Worm (Caenorhabditis elegans) whole organism, L2 larva: ENCODE measurements around the gene lsm-4.

Experiments
- F13H6.1 ChIP-seq: sonication (generic microtip); optimal IDR thresholded peaks from 2 replicates; lab custom pipeline; 2016; ENCODE audit warnings: missing genetic modification characterization, missing compliant biosample characterization
- Y55F3AM.14 ChIP-seq: fragments of 200-800 bp; sonication (Bioruptor generic); optimal IDR thresholded peaks from 2 replicates; lab custom pipeline; 2018; ENCODE audit warnings: mild to moderate bottlenecking, missing genetic modification characterization, missing compliant biosample characterization
- ZK546.5 ChIP-seq: sonication (generic microtip); optimal IDR thresholded peaks from 2 replicates; lab custom pipeline; 2017; ENCODE audit warnings: missing biosample characterization, missing genetic modification characterization
- ama-1 ChIP-seq: fragments of 150-350 bp; optimal IDR thresholded peaks from 2 replicates; lab custom pipeline; 2018; ENCODE audit warnings: inconsistent platforms
- blmp-1 ChIP-seq: sonication (generic microtip); optimal IDR thresholded peaks from 2 replicates; lab custom pipeline; 2017; ENCODE audit warnings: missing genetic modification characterization, mild to moderate bottlenecking, missing compliant biosample characterization, antibody characterized with exemption, moderate library complexity; ENCODE audit not compliant: insufficient read depth
- crh-2 ChIP-seq: sonication (generic microtip); optimal IDR thresholded peaks from 2 replicates; lab custom pipeline; 2017; ENCODE audit warnings: missing biosample characterization, missing genetic modification characterization
- dmd-4 ChIP-seq: sonication (generic microtip); optimal IDR thresholded peaks from 2 replicates; lab custom pipeline; 2017; ENCODE audit warnings: missing biosample characterization, missing genetic modification characterization
- elt-3 ChIP-seq: sonication (generic microtip); optimal IDR thresholded peaks from 2 replicates; lab custom pipeline; 2017; ENCODE audit warnings: missing biosample characterization, missing genetic modification characterization
- fos-1 ChIP-seq: fragments of 150-350 bp; optimal IDR thresholded peaks from 2 replicates; lab custom pipeline; 2014; ENCODE audit warnings: missing biosample characterization, missing genetic modification characterization
- gmeb-1 ChIP-seq: fragments of 150-350 bp; optimal IDR thresholded peaks from 2 replicates; lab custom pipeline; 2014; ENCODE audit warnings: missing biosample characterization, missing genetic modification characterization
- lin-11 ChIP-seq: fragments of 150-350 bp; sonication (generic microtip); optimal IDR thresholded peaks from 2 replicates; lab custom pipeline; 2014; ENCODE audit warnings: missing biosample characterization, missing genetic modification characterization, inconsistent platforms, mixed read lengths
- lin-13 ChIP-seq: fragments of 150-350 bp; optimal IDR thresholded peaks from 2 replicates; lab custom pipeline; 2014; ENCODE audit warnings: missing biosample characterization, missing genetic modification reagents, missing genetic modification characterization
- lin-39 ChIP-seq: fragments of 150-350 bp; optimal IDR thresholded peaks from 2 replicates; lab custom pipeline; 2014; ENCODE audit warnings: missing biosample characterization, missing genetic modification reagents, missing genetic modification characterization
- lsy-2 ChIP-seq, 2 experiments: fragments of 150-350 bp in 1 of 2; sonication (generic microtip) in 1 of 2; optimal IDR thresholded peaks; 2 replicates each; lab custom pipeline; 2014 to 2017; ENCODE audit warnings: missing biosample characterization in 2 of 2, missing genetic modification characterization in 2 of 2
- mab-5 ChIP-seq: fragments of 150-350 bp; optimal IDR thresholded peaks from 2 replicates; lab custom pipeline; 2014; ENCODE audit warnings: missing biosample characterization, missing genetic modification characterization
- mdl-1 ChIP-seq, 2 experiments: fragments of 150-350 bp in 1 of 2; sonication (generic microtip) in 1 of 2; optimal IDR thresholded peaks; 2 replicates each; lab custom pipeline; 2017; ENCODE audit warnings: missing biosample characterization in 2 of 2, missing genetic modification characterization in 2 of 2
- nhr-129 ChIP-seq: fragments of 150-350 bp; optimal IDR thresholded peaks from 2 replicates; lab custom pipeline; 2014; ENCODE audit warnings: missing biosample characterization, missing genetic modification characterization
- nhr-21 ChIP-seq: fragments of 150-350 bp; optimal IDR thresholded peaks from 2 replicates; lab custom pipeline; 2014; ENCODE audit warnings: missing biosample characterization, missing genetic modification characterization
- nhr-25 ChIP-seq: fragments of 150-350 bp; sonication (generic microtip); optimal IDR thresholded peaks from 3 replicates; lab custom pipeline; 2014; ENCODE audit warnings: missing biosample characterization, missing genetic modification characterization
- nhr-77 ChIP-seq: fragments of 150-350 bp; optimal IDR thresholded peaks from 2 replicates; lab custom pipeline; 2014; ENCODE audit warnings: missing biosample characterization, missing genetic modification characterization
- peb-1 ChIP-seq: fragments of 150-350 bp; optimal IDR thresholded peaks from 2 replicates; lab custom pipeline; 2014; ENCODE audit warnings: missing biosample characterization, missing genetic modification characterization
- sem-4 ChIP-seq: fragments of 150-350 bp; optimal IDR thresholded peaks from 2 replicates; lab custom pipeline; 2014; ENCODE audit warnings: missing biosample characterization, missing genetic modification reagents, missing genetic modification characterization
- skn-1 ChIP-seq: sonication (generic microtip); optimal IDR thresholded peaks from 2 replicates; lab custom pipeline; 2017; ENCODE audit warnings: missing biosample characterization, missing genetic modification characterization
- sma-3 ChIP-seq: sonication (generic microtip); optimal IDR thresholded peaks from 2 replicates; lab custom pipeline; 2016; ENCODE audit warnings: missing genetic modification reagents, missing genetic modification characterization, missing compliant biosample characterization
- sma-9 ChIP-seq, 2 experiments: fragments of 150-350 bp in 1 of 2; sonication (generic microtip) in 1 of 2; optimal IDR thresholded peaks; 2 replicates each; lab custom pipeline; 2014 to 2016; ENCODE audit warnings: missing genetic modification characterization in 2 of 2, mild to moderate bottlenecking in 1 of 2, missing biosample characterization in 1 of 2, missing compliant biosample characterization in 1 of 2, missing genetic modification reagents in 1 of 2, moderate library complexity in 1 of 2
- snpc-4 ChIP-seq: fragments of 150-350 bp; optimal IDR thresholded peaks from 2 replicates; lab custom pipeline; 2014; ENCODE audit warnings: missing biosample characterization, missing genetic modification characterization
- unc-39 ChIP-seq: fragments of 150-350 bp; optimal IDR thresholded peaks from 2 replicates; lab custom pipeline; 2014; ENCODE audit warnings: missing biosample characterization, missing genetic modification characterization
- unc-55 ChIP-seq: fragments of 150-350 bp; sonication (generic microtip); optimal IDR thresholded peaks from 3 replicates; lab custom pipeline; 2014; ENCODE audit warnings: missing biosample characterization, missing genetic modification reagents, missing genetic modification characterization
- unc-62 ChIP-seq: fragments of 150-350 bp; optimal IDR thresholded peaks from 2 replicates; lab custom pipeline; 2014; ENCODE audit warnings: missing biosample characterization, missing genetic modification reagents, missing genetic modification characterization
- ztf-4 ChIP-seq: fragments of 150-350 bp; optimal IDR thresholded peaks from 2 replicates; lab custom pipeline; 2014; ENCODE audit warnings: missing biosample characterization, missing genetic modification characterization

The lsm-4 gene

DNA sequence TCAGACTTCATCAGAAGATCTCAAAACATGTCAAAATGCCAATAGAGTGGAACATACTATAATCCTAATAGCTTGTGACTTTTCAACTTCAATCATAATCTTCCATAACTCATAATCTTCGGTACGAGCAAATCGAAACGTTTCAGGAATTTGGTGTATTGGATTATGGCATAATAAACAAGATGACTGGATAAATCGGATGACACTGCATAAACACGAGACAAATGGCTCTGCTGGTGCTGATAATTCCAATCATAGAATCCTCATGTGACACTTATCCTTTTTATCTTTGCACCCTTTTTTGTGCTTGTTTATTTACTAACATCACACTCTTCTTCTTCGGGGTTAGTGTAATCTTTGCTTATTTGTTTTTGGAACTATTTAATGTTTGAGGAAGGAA is 30.1 kb upstream of the lsm-4 start:
- TF ChIP-seq unc-62 (GFP tag; lab: Kevin White, UChicago) (no peak), sma-9 (GFP tag; optimal IDR thresholded peaks at IDR 0.05; lab: Kevin White, UChicago) (peak; percentile 4), sma-9 (tag; optimal IDR thresholded peaks at IDR 0.05; lab: Kevin White, UChicago) (no peak), lin-13 (GFP tag; lab: Kevin White, UChicago) (no peak), nhr-129 (no peak), dmd-4 (tag; lab: Kevin White, UChicago) (no peak)

DNA sequence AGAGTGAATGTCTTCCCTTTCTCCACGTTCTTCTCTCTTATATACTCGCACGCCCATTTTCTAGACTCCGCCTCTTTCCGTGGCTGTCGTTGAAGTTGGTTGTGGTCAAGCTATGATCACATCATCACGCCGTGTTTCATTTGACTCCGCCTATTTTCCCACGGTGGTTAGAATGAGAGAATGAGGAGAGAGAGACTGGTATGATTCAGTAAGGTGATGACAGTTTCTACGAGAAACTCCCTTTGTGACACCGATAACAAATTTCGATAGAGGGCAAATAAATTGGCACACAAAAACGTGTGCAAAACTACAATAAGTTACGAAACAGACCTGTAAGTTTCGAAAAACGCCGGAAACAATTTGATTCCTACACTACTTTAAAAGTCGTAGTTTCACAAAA is 27.6 kb upstream of the lsm-4 start:
- TF ChIP-seq crh-2 (tag; lab: Kevin White, UChicago) (no peak), sma-9 (GFP tag; optimal IDR thresholded peaks at IDR 0.05; lab: Kevin White, UChicago) (peak; percentile 23), sma-9 (tag; optimal IDR thresholded peaks at IDR 0.05; lab: Kevin White, UChicago) (no peak), ztf-4 (tag; lab: Kevin White, UChicago) (no peak), mdl-1 (tag; optimal IDR thresholded peaks at IDR 0.05; lab: Kevin White, UChicago) (peak in 1 of 2 experiments; percentile 7), nhr-129 (peak; percentile 15), fos-1 (tag; lab: Kevin White, UChicago) (peak; percentile 86), gmeb-1 (tag; lab: Kevin White, UChicago) (no peak), snpc-4 (no peak), blmp-1 (peak; percentile 18)

DNA sequence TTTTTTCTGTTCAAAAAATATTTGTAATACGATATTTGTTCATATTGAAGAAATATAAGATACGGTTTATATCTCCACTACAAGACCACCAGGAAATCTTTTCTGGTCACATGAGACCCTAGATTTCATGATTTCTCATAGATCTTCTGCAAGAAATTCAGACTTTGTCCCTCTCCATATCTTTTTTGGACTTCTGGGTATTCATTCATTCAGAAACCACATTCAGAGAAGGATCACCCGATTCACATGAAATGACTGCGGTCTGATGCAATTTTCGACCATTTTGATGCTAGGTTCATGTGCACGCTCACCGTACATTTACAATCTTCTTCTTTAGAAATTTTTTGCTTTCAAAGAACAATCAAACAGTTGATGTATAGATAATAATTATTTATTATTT is 26.8 kb upstream of the lsm-4 start:
- TF ChIP-seq fos-1 (tag; lab: Kevin White, UChicago) (peak; percentile 22), sma-9 (GFP tag; optimal IDR thresholded peaks at IDR 0.05; lab: Kevin White, UChicago) (peak; percentile 63), sma-9 (tag; optimal IDR thresholded peaks at IDR 0.05; lab: Kevin White, UChicago) (no peak), nhr-129 (peak; percentile 42), nhr-21 (tag; lab: Kevin White, UChicago) (peak; percentile 77), lin-11 (tag; lab: Kevin White, UChicago) (no peak)

- TF ChIP-seq sma-3 (peak; percentile 19), sem-4 (no peak), elt-3 (tag; lab: Kevin White, UChicago) (no peak), peb-1 (no peak), mdl-1 (tag; optimal IDR thresholded peaks at IDR 0.05; lab: Kevin White, UChicago) (peak in 1 of 2 experiments; percentile 27), ama-1 (lab: Kevin White, UChicago) (no peak), fos-1 (tag; lab: Kevin White, UChicago) (peak; percentile 15), snpc-4 (no peak), blmp-1 (peak; percentile 69), nhr-25 (tag; lab: Kevin White, UChicago) (peak; percentile 70), lsy-2 (tag; optimal IDR thresholded peaks at IDR 0.05; lab: Kevin White, UChicago) (peak in 1 of 2 experiments; percentile 2), crh-2 (tag; lab: Kevin White, UChicago) (peak; percentile 52), unc-39 (tag; lab: Kevin White, UChicago) (no peak), nhr-21 (tag; lab: Kevin White, UChicago) (peak; percentile 68), sma-9 (GFP tag; optimal IDR thresholded peaks at IDR 0.05; lab: Kevin White, UChicago) (peak; percentile 84), sma-9 (tag; optimal IDR thresholded peaks at IDR 0.05; lab: Kevin White, UChicago) (no peak)
Measured at ce11 chrII:7277925-7278324, 25.0 kb upstream of the lsm-4 start.

DNA sequence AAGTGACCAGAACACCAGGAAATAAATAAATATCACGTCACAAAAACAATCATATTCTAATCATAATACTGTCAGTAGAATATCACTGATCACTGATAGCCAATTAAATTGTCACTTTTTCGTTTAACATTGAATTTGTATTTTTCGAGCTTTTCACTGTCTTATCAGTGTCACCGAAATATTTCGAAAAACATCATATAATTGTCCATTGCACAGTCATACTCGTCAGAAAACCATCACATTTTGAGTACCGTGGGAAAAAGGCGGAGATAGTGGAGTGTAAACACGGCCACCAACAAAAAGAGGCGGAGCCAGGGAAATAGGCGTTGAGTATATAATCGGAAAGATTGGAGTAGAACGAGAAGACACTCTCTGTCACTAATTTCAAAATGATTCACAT is 24.3 kb upstream of the lsm-4 start:
- TF ChIP-seq unc-62 (GFP tag; lab: Kevin White, UChicago) (no peak), nhr-77 (no peak), Y55F3AM.14 (no peak), sma-9 (GFP tag; optimal IDR thresholded peaks at IDR 0.05; lab: Kevin White, UChicago) (peak; percentile 39), sma-9 (tag; optimal IDR thresholded peaks at IDR 0.05; lab: Kevin White, UChicago) (no peak), ztf-4 (tag; lab: Kevin White, UChicago) (no peak), unc-55 (GFP tag; lab: Kevin White, UChicago) (no peak), skn-1 (tag; lab: Kevin White, UChicago) (peak; percentile 7), dmd-4 (tag; lab: Kevin White, UChicago) (no peak), lin-39 (tag; lab: Kevin White, UChicago) (no peak), fos-1 (tag; lab: Kevin White, UChicago) (peak; percentile 83), F13H6.1 (tag; lab: Kevin White, UChicago) (peak; percentile 32), snpc-4 (no peak), crh-2 (tag; lab: Kevin White, UChicago) (peak; percentile 29), ZK546.5 (no peak)

DNA sequence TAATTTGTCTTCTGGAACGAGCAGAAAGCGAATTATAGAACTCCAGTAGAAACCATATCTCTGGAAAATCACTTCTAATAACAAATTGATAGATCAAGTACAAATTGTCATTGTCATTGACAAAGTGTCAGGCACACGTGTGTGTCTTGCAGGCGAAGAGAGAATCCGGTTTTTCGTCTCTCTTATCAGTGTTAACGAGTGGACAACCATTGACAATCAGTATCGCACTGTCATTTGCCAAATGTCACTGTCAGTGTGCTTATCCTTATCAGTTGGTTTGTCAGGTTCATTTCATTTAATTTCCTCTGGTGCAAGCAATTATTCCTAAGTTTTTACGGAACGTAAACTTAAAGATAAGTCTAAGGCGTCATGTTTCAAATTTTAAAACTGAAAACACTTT is 20.6 kb upstream of the lsm-4 start:
- TF ChIP-seq nhr-21 (tag; lab: Kevin White, UChicago) (peak; percentile 51), mab-5 (tag; lab: Kevin White, UChicago) (no peak), sma-9 (GFP tag; optimal IDR thresholded peaks at IDR 0.05; lab: Kevin White, UChicago) (peak; percentile 57), sma-9 (tag; optimal IDR thresholded peaks at IDR 0.05; lab: Kevin White, UChicago) (no peak), fos-1 (tag; lab: Kevin White, UChicago) (peak; percentile 80), crh-2 (tag; lab: Kevin White, UChicago) (peak; percentile 63), nhr-129 (no peak), Y55F3AM.14 (no peak)
